Worm (Caenorhabditis elegans) whole organism, L1 larva: ENCODE data around the gene ptp-5.2.

Source experiments
- C34B4.2 ChIP-seq: sonication (generic microtip); optimal IDR thresholded peaks from 2 replicates; lab custom pipeline; 2017; ENCODE audit warnings: mild to moderate bottlenecking, missing genetic modification characterization, missing compliant biosample characterization
- aha-1 ChIP-seq: fragments of 150-350 bp; optimal IDR thresholded peaks from 2 replicates; lab custom pipeline; 2014; ENCODE audit warnings: missing biosample characterization, missing genetic modification characterization
- aly-2 ChIP-seq: fragments of 150-350 bp; optimal IDR thresholded peaks from 2 replicates; lab custom pipeline; 2014; ENCODE audit warnings: missing biosample characterization, missing genetic modification characterization
- ama-1 ChIP-seq: fragments of 150-350 bp; optimal IDR thresholded peaks from 2 replicates; lab custom pipeline; 2014
- blmp-1 ChIP-seq: fragments of 150-350 bp; optimal IDR thresholded peaks from 2 replicates; lab custom pipeline; 2014; ENCODE audit warnings: missing biosample characterization, missing genetic modification characterization
- ceh-63 ChIP-seq: fragments of 200-800 bp; sonication (Bioruptor generic); optimal IDR thresholded peaks from 2 replicates; lab custom pipeline; 2018; ENCODE audit warnings: mild to moderate bottlenecking, missing genetic modification characterization, missing compliant biosample characterization
- ceh-82 ChIP-seq, 3 experiments: fragments of 150-350 bp in 1 of 3; sonication (generic microtip) in 2 of 3; optimal IDR thresholded peaks; 2 replicates each; lab custom pipeline; 2014 to 2017; ENCODE audit warnings: missing biosample characterization in 3 of 3, missing genetic modification characterization in 3 of 3
- ceh-88 ChIP-seq: fragments of 200-800 bp; sonication (Bioruptor generic); IDR thresholded peaks from 2 replicates; pipeline ENCODE4 v1.3.6; 2022; ENCODE audit warnings: missing genetic modification characterization, missing compliant biosample characterization
- ceh-90 ChIP-seq: sonication (generic microtip); optimal IDR thresholded peaks from 2 replicates; lab custom pipeline; 2016; ENCODE audit warnings: missing genetic modification characterization, missing compliant biosample characterization
- efl-1 ChIP-seq, 4 experiments: fragments of 150-350 bp; optimal IDR thresholded peaks in 3 of 4; peaks in 1 of 4; 1 replicate in 1 of 4; 2 replicates in 3 of 4; lab custom pipeline; 2014; ENCODE audit warnings: missing biosample characterization in 2 of 4, missing genetic modification characterization in 2 of 4, missing genetic modification reagents in 2 of 4
- efl-3 ChIP-seq: fragments of 200-800 bp; sonication (Bioruptor generic); optimal IDR thresholded peaks from 2 replicates; lab custom pipeline; 2018; ENCODE audit warnings: mild to moderate bottlenecking, missing genetic modification characterization, missing compliant biosample characterization
- egl-13 ChIP-seq: sonication (generic microtip); optimal IDR thresholded peaks from 2 replicates; lab custom pipeline; 2016; ENCODE audit warnings: missing genotype, missing genetic modification reagents, missing genetic modification characterization, missing compliant biosample characterization
- egl-27 ChIP-seq, 2 experiments: fragments of 150-350 bp in 1 of 2; sonication (generic microtip); optimal IDR thresholded peaks; 3 replicates each; lab custom pipeline; 2017 to 2018; ENCODE audit warnings: missing biosample characterization in 2 of 2, missing genetic modification characterization in 2 of 2, missing genetic modification reagents in 2 of 2
- elt-3 ChIP-seq, 6 experiments: fragments of 150-350 bp in 1 of 6; sonication (generic microtip); optimal IDR thresholded peaks; 2 replicates each; lab custom pipeline; 2017 to 2018; ENCODE audit warnings: missing biosample characterization in 6 of 6, missing genetic modification characterization in 6 of 6, inconsistent platforms in 1 of 6
- fkh-10 ChIP-seq: sonication (generic microtip); optimal IDR thresholded peaks from 2 replicates; lab custom pipeline; 2017; ENCODE audit warnings: missing biosample characterization, missing genetic modification reagents, missing genetic modification characterization
- fkh-8 ChIP-seq: sonication (generic microtip); optimal IDR thresholded peaks from 2 replicates; lab custom pipeline; 2016; ENCODE audit warnings: mild to moderate bottlenecking, missing genetic modification characterization, missing compliant biosample characterization
- hlh-17 ChIP-seq: fragments of 200-800 bp; sonication (Bioruptor generic); optimal IDR thresholded peaks from 2 replicates; lab custom pipeline; 2018; ENCODE audit warnings: missing genetic modification characterization, mild to moderate bottlenecking, missing compliant biosample characterization, moderate library complexity, borderline replicate concordance
- hlh-4 ChIP-seq: sonication (generic microtip); optimal IDR thresholded peaks from 2 replicates; lab custom pipeline; 2016; ENCODE audit warnings: mild to moderate bottlenecking, missing genetic modification characterization, missing compliant biosample characterization
- hpl-2 ChIP-seq: fragments of 150-350 bp; optimal IDR thresholded peaks from 2 replicates; lab custom pipeline; 2014; ENCODE audit warnings: missing biosample characterization, missing genetic modification reagents, missing genetic modification characterization
- irx-1 ChIP-seq: sonication (generic microtip); optimal IDR thresholded peaks from 2 replicates; lab custom pipeline; 2016; ENCODE audit warnings: missing genetic modification characterization, missing compliant biosample characterization
- jun-1 ChIP-seq: fragments of 150-350 bp; optimal IDR thresholded peaks from 2 replicates; lab custom pipeline; 2014; ENCODE audit warnings: missing biosample characterization, missing genetic modification reagents, missing genetic modification characterization
- lin-14 ChIP-seq: fragments of 200-800 bp; sonication (Bioruptor generic); optimal IDR thresholded peaks from 2 replicates; lab custom pipeline; 2018; ENCODE audit warnings: mild to moderate bottlenecking, missing genetic modification characterization, moderate library complexity, missing compliant biosample characterization
- lin-35 ChIP-seq, 2 experiments: fragments of 150-350 bp; optimal IDR thresholded peaks; 2 replicates each; lab custom pipeline; 2014; ENCODE audit warnings: missing biosample characterization in 2 of 2, missing genetic modification characterization in 2 of 2, missing genetic modification reagents in 2 of 2
- lir-3 ChIP-seq: sonication (generic microtip); optimal IDR thresholded peaks from 2 replicates; lab custom pipeline; 2016; ENCODE audit warnings: mild to moderate bottlenecking, missing genetic modification characterization, moderate library complexity, missing compliant biosample characterization; ENCODE audit not compliant: poor library complexity
- lsy-2 ChIP-seq, 2 experiments: fragments of 150-350 bp; optimal IDR thresholded peaks; 2 replicates each; lab custom pipeline; 2014; ENCODE audit warnings: missing biosample characterization in 2 of 2, missing genetic modification characterization in 2 of 2
- mdl-1 ChIP-seq, 2 experiments: fragments of 150-350 bp; optimal IDR thresholded peaks; 2 replicates each; lab custom pipeline; 2014 to 2017; ENCODE audit warnings: missing biosample characterization in 2 of 2, missing genetic modification characterization in 2 of 2, inconsistent platforms in 1 of 2
- mef-2 ChIP-seq: fragments of 150-350 bp; optimal IDR thresholded peaks from 2 replicates; lab custom pipeline; 2014; ENCODE audit warnings: missing biosample characterization, missing genetic modification characterization
- mep-1 ChIP-seq: fragments of 150-350 bp; optimal IDR thresholded peaks from 2 replicates; lab custom pipeline; 2014; ENCODE audit warnings: missing biosample characterization, missing genetic modification characterization
- nhr-12 ChIP-seq: sonication (generic microtip); optimal IDR thresholded peaks from 2 replicates; lab custom pipeline; 2017; ENCODE audit warnings: missing biosample characterization, missing genetic modification characterization
- nhr-19 ChIP-seq: fragments of 200-800 bp; sonication (Bioruptor generic); conservative IDR thresholded peaks from 2 replicates; pipeline ENCODE4 v1.3.6; 2022; ENCODE audit warnings: missing genetic modification characterization, missing compliant biosample characterization
- nhr-237 ChIP-seq: fragments of 150-350 bp; optimal IDR thresholded peaks from 2 replicates; lab custom pipeline; 2014; ENCODE audit warnings: missing biosample characterization, missing genetic modification characterization
- nhr-28 ChIP-seq: fragments of 150-350 bp; optimal IDR thresholded peaks from 2 replicates; lab custom pipeline; 2014; ENCODE audit warnings: missing biosample characterization, missing genetic modification characterization
- nhr-47 ChIP-seq: sonication (generic microtip); optimal IDR thresholded peaks from 2 replicates; lab custom pipeline; 2016; ENCODE audit warnings: mild to moderate bottlenecking, missing genetic modification characterization, moderate library complexity, missing compliant biosample characterization
- nhr-76 ChIP-seq: sonication (generic microtip); optimal IDR thresholded peaks from 2 replicates; lab custom pipeline; 2017; ENCODE audit warnings: missing biosample characterization, missing genetic modification characterization
- nhr-84 ChIP-seq: sonication (generic microtip); optimal IDR thresholded peaks from 2 replicates; lab custom pipeline; 2017; ENCODE audit warnings: missing biosample characterization, missing genetic modification characterization
- nhr-90 ChIP-seq: sonication (generic microtip); optimal IDR thresholded peaks from 2 replicates; lab custom pipeline; 2016; ENCODE audit warnings: mild to moderate bottlenecking, missing genetic modification characterization, missing compliant biosample characterization; ENCODE audit not compliant: poor library complexity
- pag-3 ChIP-seq: sonication (generic microtip); optimal IDR thresholded peaks from 2 replicates; lab custom pipeline; 2017; ENCODE audit warnings: missing genetic modification characterization, mild to moderate bottlenecking, missing compliant biosample characterization, antibody characterized with exemption, borderline replicate concordance; ENCODE audit not compliant: insufficient read depth
- pax-3 ChIP-seq: fragments of 200-800 bp; sonication (Bioruptor generic); optimal IDR thresholded peaks from 2 replicates; lab custom pipeline; 2018; ENCODE audit warnings: mild to moderate bottlenecking, missing genetic modification characterization, moderate library complexity, missing compliant biosample characterization
- rnt-1 ChIP-seq: sonication (generic microtip); optimal IDR thresholded peaks from 2 replicates; lab custom pipeline; 2016; ENCODE audit warnings: mild to moderate bottlenecking, missing genetic modification characterization, moderate library complexity, missing compliant biosample characterization
- skn-1 ChIP-seq: fragments of 150-350 bp; optimal IDR thresholded peaks from 2 replicates; lab custom pipeline; 2014; ENCODE audit warnings: missing biosample characterization, missing genetic modification characterization
- snpc-4 ChIP-seq: fragments of 150-350 bp; optimal IDR thresholded peaks from 2 replicates; lab custom pipeline; 2014; ENCODE audit warnings: missing biosample characterization, missing genetic modification characterization
- sox-4 ChIP-seq: sonication (generic microtip); optimal IDR thresholded peaks from 2 replicates; lab custom pipeline; 2016; ENCODE audit warnings: missing genetic modification characterization, missing compliant biosample characterization
- sup-37 ChIP-seq: fragments of 200-800 bp; sonication (Bioruptor generic); optimal IDR thresholded peaks from 2 replicates; lab custom pipeline; 2018; ENCODE audit warnings: mild to moderate bottlenecking, missing genetic modification characterization, missing compliant biosample characterization
- unc-130 ChIP-seq: fragments of 150-350 bp; optimal IDR thresholded peaks from 2 replicates; lab custom pipeline; 2017; ENCODE audit warnings: missing biosample characterization, missing genetic modification characterization, inconsistent platforms
- unc-30 ChIP-seq: sonication (generic microtip); optimal IDR thresholded peaks from 2 replicates; lab custom pipeline; 2017; ENCODE audit warnings: missing biosample characterization, missing genetic modification characterization
- unc-62 ChIP-seq: fragments of 150-350 bp; optimal IDR thresholded peaks from 2 replicates; lab custom pipeline; 2014; ENCODE audit warnings: missing biosample characterization, missing genetic modification reagents, missing genetic modification characterization
- unc-86 ChIP-seq: sonication (generic microtip); optimal IDR thresholded peaks from 2 replicates; lab custom pipeline; 2016; ENCODE audit warnings: missing genetic modification characterization, missing compliant biosample characterization
- xbp-1 ChIP-seq: sonication (generic microtip); optimal IDR thresholded peaks from 2 replicates; lab custom pipeline; 2016; ENCODE audit warnings: missing genetic modification characterization, missing compliant biosample characterization
- zag-1 ChIP-seq: fragments of 150-350 bp; optimal IDR thresholded peaks from 2 replicates; lab custom pipeline; 2014; ENCODE audit warnings: missing biosample characterization, missing genetic modification characterization
- zip-4 ChIP-seq: fragments of 200-800 bp; sonication (Bioruptor generic); optimal IDR thresholded peaks from 2 replicates; lab custom pipeline; 2018; ENCODE audit warnings: mild to moderate bottlenecking, missing genetic modification characterization, moderate library complexity, missing compliant biosample characterization
- ztf-11 ChIP-seq, 2 experiments: sonication (generic microtip); optimal IDR thresholded peaks; 2 replicates each; lab custom pipeline; 2016 to 2017; ENCODE audit warnings: missing genetic modification characterization in 2 of 2, missing biosample characterization in 1 of 2, missing compliant biosample characterization in 1 of 2

The ptp-5.2 gene

ce11 chrIV:14767693-14768251 is 7.0 kb upstream of the ptp-5.2 start, which contains the start of the genes mrps-7 and Y57G11C.3:
mrps-7 (minus strand) TSS chrIV:14767730.
Y57G11C.3 (plus strand) TSS chrIV:14768201.
- TF ChIP-seq sup-37 (peak; percentile 78), hlh-17 (GFP tag; lab: Kevin White, UChicago) (no peak), ceh-63 (GFP tag; lab: Kevin White, UChicago) (no peak), sox-4 (peak; percentile 71), skn-1 (peak; percentile 93), zag-1 (tag; lab: Kevin White, UChicago) (peak; percentile 57), efl-1 (optimal IDR thresholded peaks at IDR 0.05; lab: Kevin White, UChicago) (peak; percentile 91 to 95), efl-1 (GFP tag; optimal IDR thresholded peaks at IDR 0.05 in 1 of 2; lab: Kevin White, UChicago) (peak; percentile 84 to 99), mep-1 (peak; percentile 90), lin-14 (GFP tag; lab: Kevin White, UChicago) (peak; percentile 96), ama-1 (lab: Kevin White, UChicago) (peak; percentile 84), lir-3 (tag; lab: Kevin White, UChicago) (peak; percentile 71), egl-27 (tag; optimal IDR thresholded peaks at IDR 0.05; lab: Kevin White, UChicago) (peak; percentile 48 to 67), zip-4 (GFP tag; lab: Kevin White, UChicago) (peak; percentile 92), nhr-84 (tag; lab: Kevin White, UChicago) (no peak), nhr-76 (tag; lab: Kevin White, UChicago) (no peak), aly-2 (tag; lab: Kevin White, UChicago) (peak; percentile 94), elt-3 (tag; optimal IDR thresholded peaks at IDR 0.05; lab: Kevin White, UChicago) (peak in 3 of 6 experiments; percentile 42 to 93 (median 91)), unc-130 (tag; lab: Kevin White, UChicago) (peak; percentile 93), xbp-1 (tag; lab: Kevin White, UChicago) (peak; percentile 94), nhr-19 (peak; percentile 94), ztf-11 (tag; optimal IDR thresholded peaks at IDR 0.05; lab: Kevin White, UChicago) (peak in 1 of 2 experiments; percentile 72), fkh-8 (tag; lab: Kevin White, UChicago) (peak; percentile 95), blmp-1 (tag; lab: Kevin White, UChicago) (peak; percentile 71), irx-1 (tag; lab: Kevin White, UChicago) (peak; percentile 89), pag-3 (tag; lab: Kevin White, UChicago) (no peak), rnt-1 (peak; percentile 95), snpc-4 (tag; lab: Kevin White, UChicago) (peak; percentile 89), nhr-28 (no peak), lsy-2 (tag; optimal IDR thresholded peaks at IDR 0.05; lab: Kevin White, UChicago) (peak; percentile 95 to 96), nhr-47 (tag; lab: Kevin White, UChicago) (peak; percentile 97), mdl-1 (tag; optimal IDR thresholded peaks at IDR 0.05; lab: Kevin White, UChicago) (peak in 1 of 2 experiments; percentile 93), unc-86 (peak; percentile 93), pax-3 (tag; lab: Kevin White, UChicago) (peak; percentile 87), nhr-12 (peak; percentile 33), egl-13 (tag; lab: Kevin White, UChicago) (peak; percentile 83), jun-1 (tag; lab: Kevin White, UChicago) (peak; percentile 87), fkh-10 (GFP tag; lab: Kevin White, UChicago) (peak; percentile 88), hpl-2 (GFP tag; lab: Kevin White, UChicago) (peak; percentile 94), hlh-4 (tag; lab: Kevin White, UChicago) (no peak), ceh-82 (tag; optimal IDR thresholded peaks at IDR 0.05; lab: Kevin White, UChicago) (peak; percentile 95 to 98 (median 98)), unc-30 (tag; lab: Kevin White, UChicago) (no peak), mef-2 (tag; lab: Kevin White, UChicago) (peak; percentile 82), C34B4.2 (peak; percentile 54), lin-35 (GFP tag; optimal IDR thresholded peaks at IDR 0.05; lab: Kevin White, UChicago) (peak; percentile 89 to 94), aha-1 (tag; lab: Kevin White, UChicago) (peak; percentile 71), ceh-88 (GFP tag; lab: Robert Waterston, UW) (peak; percentile 83), nhr-237 (tag; lab: Kevin White, UChicago) (peak; percentile 91), unc-62 (GFP tag; lab: Kevin White, UChicago) (no peak), nhr-90 (tag; lab: Kevin White, UChicago) (peak; percentile 96), efl-3 (GFP tag; lab: Kevin White, UChicago) (no peak), ceh-90 (tag; lab: Kevin White, UChicago) (peak; percentile 50)
